Fruit fly (Drosophila melanogaster) whole organism, embryonic: ENCODE measurements around the gene sphe.

ENCODE experiments used
- ac ChIP-seq: fragments of 200-800 bp; sonication (Bioruptor generic); optimal IDR thresholded peaks from 3 replicates; lab custom pipeline; 2017; ENCODE audit warnings: missing biosample characterization, mild to moderate bottlenecking, missing genetic modification characterization
- nau ChIP-seq: fragments of 200-800 bp; sonication (Bioruptor generic); optimal IDR thresholded peaks from 3 replicates; lab custom pipeline; 2017; ENCODE audit warnings: missing biosample characterization, mild to moderate bottlenecking, missing genetic modification characterization, missing genetic modification reagents

- no peak for TF ChIP-seq ac
- no peak for TF ChIP-seq nau
Observed at dm6 chrX:16670262-16670661, 31.5 kb downstream of the sphe start.
